Worm (Caenorhabditis elegans): ENCODE results near the gene C07B5.8.

The C07B5.8 gene

DNA sequence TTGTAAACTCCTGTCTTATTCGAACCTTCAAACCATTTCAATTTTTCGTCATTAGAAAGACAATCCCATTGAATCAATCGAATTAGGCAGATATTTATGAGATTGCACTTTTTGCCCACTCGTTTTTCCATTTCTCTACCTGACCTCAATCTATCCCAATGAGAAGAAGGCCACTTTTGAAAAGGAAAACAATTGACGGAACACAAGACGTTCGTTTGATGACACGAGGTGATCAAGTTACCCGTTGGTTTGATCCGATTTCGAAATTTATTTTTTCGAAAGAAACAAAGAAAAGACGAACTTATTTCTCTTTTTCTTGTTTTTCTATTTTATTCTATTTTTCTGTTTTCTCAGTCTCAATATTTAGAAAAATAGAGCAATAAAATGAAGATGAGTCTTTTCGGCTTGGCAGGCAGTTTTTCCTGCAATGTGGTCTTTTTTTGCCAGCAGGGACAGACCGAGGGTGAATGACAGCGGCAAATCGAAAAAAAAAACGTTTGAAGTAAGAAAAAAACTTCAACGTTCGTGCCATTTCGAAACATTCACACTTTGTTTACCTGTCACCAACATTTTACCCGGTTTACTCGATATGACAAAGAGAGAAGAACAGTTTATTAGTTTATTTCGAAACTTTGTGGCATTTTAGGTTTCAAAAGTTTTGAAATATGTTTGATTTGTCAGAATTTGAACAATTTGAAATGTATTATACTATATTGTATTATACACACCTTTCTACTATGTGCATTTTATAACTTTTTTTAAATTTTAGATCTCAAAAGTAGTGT is 11.6 kb upstream of the C07B5.8 start (continued):
- TF ChIP-seq gmeb-1 (tag; optimal IDR thresholded peaks at IDR 0.05): no peak

- TF ChIP-seq F13H6.1 (tag; optimal IDR thresholded peaks at IDR 0.05) (peak; percentile 13), snpc-4 (tag; optimal IDR thresholded peaks at IDR 0.05) (no peak), aly-2 (tag; optimal IDR thresholded peaks at IDR 0.05) (no peak), peb-1 (tag; optimal IDR thresholded peaks at IDR 0.05) (no peak), ceh-82 (tag; optimal IDR thresholded peaks at IDR 0.05) (no peak), crh-2 (tag; optimal IDR thresholded peaks at IDR 0.05) (peak; percentile 18), mbf-1 (tag; optimal IDR thresholded peaks at IDR 0.05) (no peak), blmp-1 (tag; optimal IDR thresholded peaks at IDR 0.05; ENCODE audit: insufficient read depth) (peak; percentile 80), elt-3 (tag; optimal IDR thresholded peaks at IDR 0.05) (no peak), lin-11 (tag; optimal IDR thresholded peaks at IDR 0.05) (no peak), unc-39 (tag; optimal IDR thresholded peaks at IDR 0.05) (no peak), ZK546.5 (tag; optimal IDR thresholded peaks at IDR 0.05) (no peak), sma-9 (GFP tag; optimal IDR thresholded peaks at IDR 0.05) (peak; percentile 60), sma-9 (tag; optimal IDR thresholded peaks at IDR 0.05) (no peak), sma-3 (GFP tag; optimal IDR thresholded peaks at IDR 0.05) (peak; percentile 83), lsy-2 (tag; optimal IDR thresholded peaks at IDR 0.05) (peak in 1 of 2 experiments; percentile 24), ztf-4 (tag; optimal IDR thresholded peaks at IDR 0.05) (no peak), ama-1 (optimal IDR thresholded peaks at IDR 0.05) (no peak), nhr-10 (tag; optimal IDR thresholded peaks at IDR 0.05) (no peak), sem-4 (tag; optimal IDR thresholded peaks at IDR 0.05) (no peak), gmeb-1 (tag; optimal IDR thresholded peaks at IDR 0.05) (no peak), nhr-21 (tag; optimal IDR thresholded peaks at IDR 0.05) (peak; percentile 89), nhr-77 (tag; optimal IDR thresholded peaks at IDR 0.05) (no peak), unc-62 (GFP tag; optimal IDR thresholded peaks at IDR 0.05) (peak; percentile 62), ceh-16 (tag; optimal IDR thresholded peaks at IDR 0.05) (peak; percentile 83), nhr-237 (tag; optimal IDR thresholded peaks at IDR 0.05) (no peak), zag-1 (tag; optimal IDR thresholded peaks at IDR 0.05) (no peak), skn-1 (tag; optimal IDR thresholded peaks at IDR 0.05) (no peak), C34F6.9 (tag; optimal IDR thresholded peaks at IDR 0.05) (no peak), R02D3.7 (tag; optimal IDR thresholded peaks at IDR 0.05) (no peak), ztf-11 (tag; optimal IDR thresholded peaks at IDR 0.05) (no peak), lin-39 (tag; optimal IDR thresholded peaks at IDR 0.05) (no peak), elt-1 (tag; optimal IDR thresholded peaks at IDR 0.05) (no peak), nhr-6 (tag; optimal IDR thresholded peaks at IDR 0.05) (no peak), Y55F3AM.14 (GFP tag; optimal IDR thresholded peaks at IDR 0.05) (no peak), nhr-25 (tag; optimal IDR thresholded peaks at IDR 0.05) (peak; percentile 83), nhr-11 (tag; optimal IDR thresholded peaks at IDR 0.05) (no peak), nhr-129 (tag; optimal IDR thresholded peaks at IDR 0.05) (peak; percentile 15), ztf-1 (GFP tag; conservative IDR thresholded peaks at IDR 0.05) (no peak), alr-1 (tag; optimal IDR thresholded peaks at IDR 0.05) (no peak), mdl-1 (tag; optimal IDR thresholded peaks at IDR 0.05) (no peak), mab-5 (tag; optimal IDR thresholded peaks at IDR 0.05) (peak; percentile 85), fos-1 (tag; optimal IDR thresholded peaks at IDR 0.05) (peak; percentile 68), nhr-12 (tag; optimal IDR thresholded peaks at IDR 0.05) (no peak), unc-55 (GFP tag; optimal IDR thresholded peaks at IDR 0.05) (no peak), nhr-23 (tag; optimal IDR thresholded peaks at IDR 0.05) (no peak), dmd-4 (tag; optimal IDR thresholded peaks at IDR 0.05) (no peak), lin-13 (GFP tag; optimal IDR thresholded peaks at IDR 0.05) (no peak), egl-27 (tag; optimal IDR thresholded peaks at IDR 0.05) (peak; percentile 77)
Measured at ce11 chrX:9547264-9547751, 10.7 kb upstream of the C07B5.8 start.

All from whole organism, L2 larva.